Worm (Caenorhabditis elegans) whole organism, L2 larva: Measurements from ENCODE around the gene F01D5.1.
A peak's percentile ranks its signal among the peaks of the same experiment; 100 is the strongest.

ENCODE experiments used
- C34F6.9 ChIP-seq: fragments of 150-350 bp; optimal IDR thresholded peaks from 2 replicates; lab custom pipeline; 2014; ENCODE audit warnings: missing biosample characterization, missing genetic modification characterization
- F13H6.1 ChIP-seq: sonication (generic microtip); optimal IDR thresholded peaks from 2 replicates; lab custom pipeline; 2016; ENCODE audit warnings: missing genetic modification characterization, missing compliant biosample characterization
- R02D3.7 ChIP-seq: fragments of 150-350 bp; optimal IDR thresholded peaks from 2 replicates; lab custom pipeline; 2014; ENCODE audit warnings: missing biosample characterization, missing genetic modification characterization
- Y55F3AM.14 ChIP-seq: fragments of 200-800 bp; sonication (Bioruptor generic); optimal IDR thresholded peaks from 2 replicates; lab custom pipeline; 2018; ENCODE audit warnings: mild to moderate bottlenecking, missing genetic modification characterization, missing compliant biosample characterization
- ZK546.5 ChIP-seq: sonication (generic microtip); optimal IDR thresholded peaks from 2 replicates; lab custom pipeline; 2017; ENCODE audit warnings: missing biosample characterization, missing genetic modification characterization
- alr-1 ChIP-seq: fragments of 150-350 bp; optimal IDR thresholded peaks from 2 replicates; lab custom pipeline; 2014; ENCODE audit warnings: missing biosample characterization, missing genetic modification characterization
- aly-2 ChIP-seq: fragments of 150-350 bp; optimal IDR thresholded peaks from 2 replicates; lab custom pipeline; 2014; ENCODE audit warnings: missing biosample characterization, missing genetic modification characterization
- ceh-16 ChIP-seq: fragments of 150-350 bp; optimal IDR thresholded peaks from 2 replicates; lab custom pipeline; 2014; ENCODE audit warnings: missing biosample characterization, missing genetic modification characterization
- ceh-82 ChIP-seq: fragments of 150-350 bp; optimal IDR thresholded peaks from 2 replicates; lab custom pipeline; 2014; ENCODE audit warnings: missing biosample characterization, missing genetic modification characterization
- crh-2 ChIP-seq: sonication (generic microtip); optimal IDR thresholded peaks from 2 replicates; lab custom pipeline; 2017; ENCODE audit warnings: missing biosample characterization, missing genetic modification characterization
- dmd-4 ChIP-seq: sonication (generic microtip); optimal IDR thresholded peaks from 2 replicates; lab custom pipeline; 2017; ENCODE audit warnings: missing biosample characterization, missing genetic modification characterization
- elt-3 ChIP-seq: sonication (generic microtip); optimal IDR thresholded peaks from 2 replicates; lab custom pipeline; 2017; ENCODE audit warnings: missing biosample characterization, missing genetic modification characterization
- fos-1 ChIP-seq: fragments of 150-350 bp; optimal IDR thresholded peaks from 2 replicates; lab custom pipeline; 2014; ENCODE audit warnings: missing biosample characterization, missing genetic modification characterization
- lin-11 ChIP-seq: fragments of 150-350 bp; sonication (generic microtip); optimal IDR thresholded peaks from 2 replicates; lab custom pipeline; 2014; ENCODE audit warnings: missing biosample characterization, missing genetic modification characterization, inconsistent platforms, mixed read lengths
- lin-13 ChIP-seq: fragments of 150-350 bp; optimal IDR thresholded peaks from 2 replicates; lab custom pipeline; 2014; ENCODE audit warnings: missing biosample characterization, missing genetic modification reagents, missing genetic modification characterization
- lin-39 ChIP-seq: fragments of 150-350 bp; optimal IDR thresholded peaks from 2 replicates; lab custom pipeline; 2014; ENCODE audit warnings: missing biosample characterization, missing genetic modification reagents, missing genetic modification characterization
- lsy-2 ChIP-seq, 2 experiments: fragments of 150-350 bp in 1 of 2; sonication (generic microtip) in 1 of 2; optimal IDR thresholded peaks; 2 replicates each; lab custom pipeline; 2014 to 2017; ENCODE audit warnings: missing biosample characterization in 2 of 2, missing genetic modification characterization in 2 of 2
- mab-5 ChIP-seq: fragments of 150-350 bp; optimal IDR thresholded peaks from 2 replicates; lab custom pipeline; 2014; ENCODE audit warnings: missing biosample characterization, missing genetic modification characterization
- mbf-1 ChIP-seq: sonication (generic microtip); optimal IDR thresholded peaks from 2 replicates; lab custom pipeline; 2017; ENCODE audit warnings: missing biosample characterization, missing genetic modification characterization
- mdl-1 ChIP-seq, 2 experiments: fragments of 150-350 bp in 1 of 2; sonication (generic microtip) in 1 of 2; optimal IDR thresholded peaks; 2 replicates each; lab custom pipeline; 2017; ENCODE audit warnings: missing biosample characterization in 2 of 2, missing genetic modification characterization in 2 of 2
- nhr-11 ChIP-seq: fragments of 150-350 bp; optimal IDR thresholded peaks from 2 replicates; lab custom pipeline; 2014; ENCODE audit warnings: missing biosample characterization, missing genetic modification characterization
- nhr-12 ChIP-seq: fragments of 150-350 bp; optimal IDR thresholded peaks from 2 replicates; lab custom pipeline; 2014; ENCODE audit warnings: missing biosample characterization, missing genetic modification characterization
- nhr-129 ChIP-seq: fragments of 150-350 bp; optimal IDR thresholded peaks from 2 replicates; lab custom pipeline; 2014; ENCODE audit warnings: missing biosample characterization, missing genetic modification characterization
- nhr-21 ChIP-seq: fragments of 150-350 bp; optimal IDR thresholded peaks from 2 replicates; lab custom pipeline; 2014; ENCODE audit warnings: missing biosample characterization, missing genetic modification characterization
- nhr-237 ChIP-seq: fragments of 150-350 bp; optimal IDR thresholded peaks from 2 replicates; lab custom pipeline; 2014; ENCODE audit warnings: missing biosample characterization, missing genetic modification characterization
- nhr-6 ChIP-seq: fragments of 150-350 bp; optimal IDR thresholded peaks from 2 replicates; lab custom pipeline; 2014; ENCODE audit warnings: missing biosample characterization, missing genetic modification characterization
- nhr-77 ChIP-seq: fragments of 150-350 bp; optimal IDR thresholded peaks from 2 replicates; lab custom pipeline; 2014; ENCODE audit warnings: missing biosample characterization, missing genetic modification characterization
- peb-1 ChIP-seq: fragments of 150-350 bp; optimal IDR thresholded peaks from 2 replicates; lab custom pipeline; 2014; ENCODE audit warnings: missing biosample characterization, missing genetic modification characterization
- sem-4 ChIP-seq: fragments of 150-350 bp; optimal IDR thresholded peaks from 2 replicates; lab custom pipeline; 2014; ENCODE audit warnings: missing biosample characterization, missing genetic modification reagents, missing genetic modification characterization
- skn-1 ChIP-seq: sonication (generic microtip); optimal IDR thresholded peaks from 2 replicates; lab custom pipeline; 2017; ENCODE audit warnings: missing biosample characterization, missing genetic modification characterization
- sma-9 ChIP-seq, 2 experiments: fragments of 150-350 bp in 1 of 2; sonication (generic microtip) in 1 of 2; optimal IDR thresholded peaks; 2 replicates each; lab custom pipeline; 2014 to 2016; ENCODE audit warnings: missing genetic modification characterization in 2 of 2, mild to moderate bottlenecking in 1 of 2, missing biosample characterization in 1 of 2, missing compliant biosample characterization in 1 of 2, missing genetic modification reagents in 1 of 2, moderate library complexity in 1 of 2
- snpc-4 ChIP-seq: fragments of 150-350 bp; optimal IDR thresholded peaks from 2 replicates; lab custom pipeline; 2014; ENCODE audit warnings: missing biosample characterization, missing genetic modification characterization
- unc-39 ChIP-seq: fragments of 150-350 bp; optimal IDR thresholded peaks from 2 replicates; lab custom pipeline; 2014; ENCODE audit warnings: missing biosample characterization, missing genetic modification characterization
- unc-62 ChIP-seq: fragments of 150-350 bp; optimal IDR thresholded peaks from 2 replicates; lab custom pipeline; 2014; ENCODE audit warnings: missing biosample characterization, missing genetic modification reagents, missing genetic modification characterization
- zag-1 ChIP-seq: fragments of 150-350 bp; optimal IDR thresholded peaks from 2 replicates; lab custom pipeline; 2014; ENCODE audit warnings: missing biosample characterization, missing genetic modification characterization
- ztf-1 ChIP-seq: fragments of 200-800 bp; sonication (Bioruptor generic); conservative IDR thresholded peaks from 2 replicates; pipeline ENCODE4 v1.3.6; 2022; ENCODE audit warnings: missing genetic modification characterization, missing compliant biosample characterization
- ztf-11 ChIP-seq: sonication (generic microtip); optimal IDR thresholded peaks from 2 replicates; lab custom pipeline; 2017; ENCODE audit warnings: missing biosample characterization, missing genetic modification characterization
- ztf-4 ChIP-seq: fragments of 150-350 bp; optimal IDR thresholded peaks from 2 replicates; lab custom pipeline; 2014; ENCODE audit warnings: missing biosample characterization, missing genetic modification characterization

Gene F01D5.1

DNA sequence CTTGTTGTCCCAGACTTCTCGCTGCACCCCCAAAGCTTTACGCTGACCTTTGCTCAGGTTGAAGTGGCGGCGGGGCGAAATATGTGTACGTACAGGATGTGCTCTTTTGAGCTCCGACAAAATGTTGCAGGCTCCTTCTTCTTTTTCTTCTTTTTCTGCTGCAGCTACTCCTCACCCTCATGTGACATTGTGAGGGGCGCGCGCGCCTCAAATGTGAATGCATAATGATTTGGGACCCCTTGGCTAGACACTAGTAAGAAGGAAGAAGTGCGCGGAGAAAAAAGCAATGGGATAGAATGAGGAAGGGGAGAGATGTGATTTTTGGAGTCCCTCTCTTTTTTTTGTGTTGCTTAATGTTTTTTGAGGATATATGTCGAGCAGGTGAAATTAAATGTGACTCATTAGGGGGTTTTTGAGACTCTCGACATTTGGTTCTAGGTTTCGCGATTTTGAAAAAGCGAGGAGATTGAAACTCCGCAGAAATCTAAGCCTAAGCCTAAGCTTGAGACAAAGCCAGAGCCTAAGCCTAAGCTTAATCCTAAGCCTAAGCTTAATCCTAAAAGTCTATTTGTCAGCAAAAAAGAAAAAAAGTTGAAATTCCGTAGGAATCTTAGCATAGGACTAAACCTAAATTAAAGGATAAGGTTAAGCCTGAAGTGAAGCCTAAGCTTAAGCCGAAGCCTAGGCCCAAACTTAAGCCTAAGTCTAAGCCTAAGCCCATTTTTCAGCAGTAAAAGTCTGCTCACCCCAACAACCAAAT lies 39.5 kb upstream of the F01D5.1 start:
- TF ChIP-seq Y55F3AM.14 (GFP tag; lab: Kevin White, UChicago) (peak; percentile 7), lin-39 (tag; lab: Kevin White, UChicago) (no peak), sem-4 (tag; lab: Kevin White, UChicago) (peak; percentile 43), F13H6.1 (tag; lab: Kevin White, UChicago) (peak; percentile 42), sma-9 (GFP tag; optimal IDR thresholded peaks at IDR 0.05; lab: Kevin White, UChicago) (peak; percentile 47), sma-9 (tag; optimal IDR thresholded peaks at IDR 0.05; lab: Kevin White, UChicago) (no peak), snpc-4 (no peak), ztf-4 (tag; lab: Kevin White, UChicago) (peak; percentile 21), mdl-1 (tag; optimal IDR thresholded peaks at IDR 0.05; lab: Kevin White, UChicago) (peak; percentile 38 to 67), lsy-2 (tag; optimal IDR thresholded peaks at IDR 0.05; lab: Kevin White, UChicago) (peak in 1 of 2 experiments; percentile 49), nhr-129 (tag; lab: Kevin White, UChicago) (peak; percentile 58), nhr-6 (tag; lab: Kevin White, UChicago) (no peak), zag-1 (tag; lab: Kevin White, UChicago) (peak; percentile 28), C34F6.9 (tag; lab: Kevin White, UChicago) (peak; percentile 39), lin-11 (tag; lab: Kevin White, UChicago) (peak; percentile 4), nhr-237 (tag; lab: Kevin White, UChicago) (no peak), crh-2 (peak; percentile 13)

DNA sequence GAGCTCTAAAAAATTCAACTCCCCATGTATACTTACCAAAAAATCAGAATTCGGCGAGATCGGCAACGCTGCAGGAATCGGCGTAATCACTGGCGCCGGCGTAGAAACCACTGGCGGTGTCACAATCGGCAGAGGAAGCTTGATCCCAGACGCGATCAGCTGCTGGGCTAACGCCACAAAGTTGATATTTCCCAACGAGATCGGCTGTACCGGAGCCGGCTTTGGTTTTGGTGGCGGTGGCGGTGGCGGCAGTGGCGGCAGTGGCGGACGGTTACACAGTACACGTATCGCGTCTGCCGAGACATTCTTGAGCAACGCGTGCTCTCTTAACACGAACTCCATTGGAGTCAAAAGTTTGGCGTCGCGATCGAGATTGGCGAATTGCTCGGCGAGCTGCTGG lies 37.2 kb upstream of the F01D5.1 start:
- TF ChIP-seq peb-1 (tag; lab: Kevin White, UChicago), result no peak
- no peak for TF ChIP-seq F13H6.1 (tag; lab: Kevin White, UChicago)
- no peak for TF ChIP-seq snpc-4
- TF ChIP-seq nhr-11 (tag; lab: Kevin White, UChicago), result no peak
- TF ChIP-seq alr-1 (tag; lab: Kevin White, UChicago), result no peak
- no peak for TF ChIP-seq ceh-16
- TF ChIP-seq R02D3.7 (tag; lab: Kevin White, UChicago), result no peak
- no peak for TF ChIP-seq lin-39 (tag; lab: Kevin White, UChicago)
- no peak for TF ChIP-seq nhr-237 (tag; lab: Kevin White, UChicago)
- no peak for TF ChIP-seq zag-1 (tag; lab: Kevin White, UChicago)
- TF ChIP-seq unc-62 (GFP tag; lab: Kevin White, UChicago), result no peak
- TF ChIP-seq C34F6.9 (tag; lab: Kevin White, UChicago), result no peak
- TF ChIP-seq unc-39 (tag; lab: Kevin White, UChicago), result no peak
- no peak for TF ChIP-seq fos-1 (tag; lab: Kevin White, UChicago)
- no peak for TF ChIP-seq nhr-77 (tag; lab: Kevin White, UChicago)
- no peak for TF ChIP-seq aly-2 (tag; lab: Kevin White, UChicago)
- TF ChIP-seq lin-13 (GFP tag; lab: Kevin White, UChicago), result no peak
- no peak for TF ChIP-seq ztf-11 (tag; lab: Kevin White, UChicago)
- TF ChIP-seq nhr-12, result no peak
- TF ChIP-seq dmd-4 (tag; lab: Kevin White, UChicago), result no peak

DNA sequence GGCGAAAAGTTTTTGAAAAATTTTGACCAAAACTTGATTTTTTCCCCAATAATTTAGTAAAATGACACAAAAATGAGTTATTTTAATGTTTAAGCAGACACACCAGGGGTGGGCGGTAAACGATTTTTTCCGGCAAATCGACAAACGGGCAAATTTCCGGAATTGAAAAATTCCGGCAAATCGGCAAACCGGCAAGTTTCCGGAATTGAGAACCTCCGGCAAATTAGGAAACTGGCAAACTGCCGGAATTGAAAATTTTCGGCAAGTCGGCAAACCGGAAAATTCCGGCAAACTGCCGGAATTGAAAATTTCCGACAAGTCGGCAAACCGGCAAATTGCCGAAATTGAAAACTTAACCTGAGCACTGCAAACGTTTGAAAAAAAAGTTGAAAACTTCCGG lies 35.3 kb upstream of the F01D5.1 start:
- TF ChIP-seq Y55F3AM.14 (GFP tag; lab: Kevin White, UChicago), result no peak
- peak; percentile 5 for TF ChIP-seq nhr-129 (tag; lab: Kevin White, UChicago)
- TF ChIP-seq lin-11 (tag; lab: Kevin White, UChicago), result no peak
- no peak for TF ChIP-seq nhr-77 (tag; lab: Kevin White, UChicago)
- no peak for TF ChIP-seq sem-4 (tag; lab: Kevin White, UChicago)
- no peak for TF ChIP-seq skn-1 (tag; lab: Kevin White, UChicago)
- TF ChIP-seq dmd-4 (tag; lab: Kevin White, UChicago), result no peak
- TF ChIP-seq mab-5 (tag; lab: Kevin White, UChicago), result no peak
- TF ChIP-seq ceh-82 (tag; lab: Kevin White, UChicago), result no peak
- no peak for TF ChIP-seq ZK546.5 (tag; lab: Kevin White, UChicago)
- no peak for TF ChIP-seq alr-1 (tag; lab: Kevin White, UChicago)
- TF ChIP-seq nhr-21 (tag; lab: Kevin White, UChicago), result no peak
- TF ChIP-seq mdl-1 (tag; optimal IDR thresholded peaks at IDR 0.05; lab: Kevin White, UChicago), result no peak
- TF ChIP-seq F13H6.1 (tag; lab: Kevin White, UChicago), result peak; percentile 21
- TF ChIP-seq ztf-1 (GFP tag; lab: Robert Waterston, UW), result no peak
- no peak for TF ChIP-seq mbf-1 (tag; lab: Kevin White, UChicago)
- TF ChIP-seq elt-3 (tag; lab: Kevin White, UChicago), result no peak
